Worm (Caenorhabditis elegans) whole organism, L1 larva: ENCODE results near the gene R07G3.7.

Experiments used
- C16A3.4 ChIP-seq: fragments of 150-350 bp; optimal IDR thresholded peaks from 2 replicates; lab custom pipeline; 2014; ENCODE audit warnings: missing biosample characterization, missing genetic modification characterization
- aha-1 ChIP-seq: fragments of 150-350 bp; optimal IDR thresholded peaks from 2 replicates; lab custom pipeline; 2014; ENCODE audit warnings: missing biosample characterization, missing genetic modification characterization
- aly-2 ChIP-seq: fragments of 150-350 bp; optimal IDR thresholded peaks from 2 replicates; lab custom pipeline; 2014; ENCODE audit warnings: missing biosample characterization, missing genetic modification characterization
- ceh-8 ChIP-seq: fragments of 200-800 bp; sonication (Bioruptor generic); optimal IDR thresholded peaks from 2 replicates; lab custom pipeline; 2018; ENCODE audit warnings: mild to moderate bottlenecking, missing genetic modification characterization, moderate library complexity, missing compliant biosample characterization
- ceh-82 ChIP-seq, 3 experiments: fragments of 150-350 bp in 1 of 3; sonication (generic microtip) in 2 of 3; optimal IDR thresholded peaks; 2 replicates each; lab custom pipeline; 2014 to 2017; ENCODE audit warnings: missing biosample characterization in 3 of 3, missing genetic modification characterization in 3 of 3
- ceh-88 ChIP-seq: fragments of 200-800 bp; sonication (Bioruptor generic); IDR thresholded peaks from 2 replicates; pipeline ENCODE4 v1.3.6; 2022; ENCODE audit warnings: missing genetic modification characterization, missing compliant biosample characterization
- ceh-90 ChIP-seq: sonication (generic microtip); optimal IDR thresholded peaks from 2 replicates; lab custom pipeline; 2016; ENCODE audit warnings: missing genetic modification characterization, missing compliant biosample characterization
- dsc-1 ChIP-seq: sonication (generic microtip); optimal IDR thresholded peaks from 2 replicates; lab custom pipeline; 2016; ENCODE audit warnings: mild to moderate bottlenecking, missing genetic modification characterization, missing compliant biosample characterization
- efl-1 ChIP-seq, 4 experiments: fragments of 150-350 bp; optimal IDR thresholded peaks in 3 of 4; peaks in 1 of 4; 1 replicate in 1 of 4; 2 replicates in 3 of 4; lab custom pipeline; 2014; ENCODE audit warnings: missing biosample characterization in 2 of 4, missing genetic modification characterization in 2 of 4, missing genetic modification reagents in 2 of 4
- efl-3 ChIP-seq: fragments of 200-800 bp; sonication (Bioruptor generic); optimal IDR thresholded peaks from 2 replicates; lab custom pipeline; 2018; ENCODE audit warnings: mild to moderate bottlenecking, missing genetic modification characterization, missing compliant biosample characterization
- egl-13 ChIP-seq: sonication (generic microtip); optimal IDR thresholded peaks from 2 replicates; lab custom pipeline; 2016; ENCODE audit warnings: missing genotype, missing genetic modification reagents, missing genetic modification characterization, missing compliant biosample characterization
- egl-27 ChIP-seq, 2 experiments: fragments of 150-350 bp in 1 of 2; sonication (generic microtip); optimal IDR thresholded peaks; 3 replicates each; lab custom pipeline; 2017 to 2018; ENCODE audit warnings: missing biosample characterization in 2 of 2, missing genetic modification characterization in 2 of 2, missing genetic modification reagents in 2 of 2
- elt-2 ChIP-seq: sonication (generic microtip); optimal IDR thresholded peaks from 2 replicates; lab custom pipeline; 2016; ENCODE audit warnings: missing genetic modification characterization, mild to moderate bottlenecking, inconsistent platforms, missing compliant biosample characterization, missing genetic modification reagents
- ets-5 ChIP-seq: fragments of 200-800 bp; sonication (Bioruptor generic); IDR thresholded peaks from 2 replicates; pipeline ENCODE4 v1.3.6; 2022; ENCODE audit warnings: missing genetic modification characterization, missing compliant biosample characterization
- fkh-10 ChIP-seq: sonication (generic microtip); optimal IDR thresholded peaks from 2 replicates; lab custom pipeline; 2017; ENCODE audit warnings: missing biosample characterization, missing genetic modification reagents, missing genetic modification characterization
- fkh-8 ChIP-seq: sonication (generic microtip); optimal IDR thresholded peaks from 2 replicates; lab custom pipeline; 2016; ENCODE audit warnings: mild to moderate bottlenecking, missing genetic modification characterization, missing compliant biosample characterization
- grh-1 ChIP-seq: fragments of 200-800 bp; sonication (Bioruptor generic); IDR thresholded peaks from 2 replicates; pipeline ENCODE4 v1.3.6; 2022; ENCODE audit warnings: missing genetic modification reagents, missing genetic modification characterization, missing compliant biosample characterization
- isw-1 ChIP-seq: fragments of 200-800 bp; sonication (Bioruptor generic); IDR thresholded peaks from 2 replicates; pipeline ENCODE4 v1.3.6; 2022; ENCODE audit warnings: missing genetic modification characterization, missing compliant biosample characterization
- jun-1 ChIP-seq: fragments of 150-350 bp; optimal IDR thresholded peaks from 2 replicates; lab custom pipeline; 2014; ENCODE audit warnings: missing biosample characterization, missing genetic modification reagents, missing genetic modification characterization
- lin-14 ChIP-seq: fragments of 200-800 bp; sonication (Bioruptor generic); optimal IDR thresholded peaks from 2 replicates; lab custom pipeline; 2018; ENCODE audit warnings: mild to moderate bottlenecking, missing genetic modification characterization, moderate library complexity, missing compliant biosample characterization
- lin-35 ChIP-seq, 2 experiments: fragments of 150-350 bp; optimal IDR thresholded peaks; 2 replicates each; lab custom pipeline; 2014; ENCODE audit warnings: missing biosample characterization in 2 of 2, missing genetic modification characterization in 2 of 2, missing genetic modification reagents in 2 of 2
- lin-39 ChIP-seq: fragments of 150-350 bp; optimal IDR thresholded peaks from 2 replicates; lab custom pipeline; 2014; ENCODE audit warnings: missing biosample characterization, missing genetic modification reagents, missing genetic modification characterization
- lsy-2 ChIP-seq, 2 experiments: fragments of 150-350 bp; optimal IDR thresholded peaks; 2 replicates each; lab custom pipeline; 2014; ENCODE audit warnings: missing biosample characterization in 2 of 2, missing genetic modification characterization in 2 of 2
- mdl-1 ChIP-seq, 2 experiments: fragments of 150-350 bp; optimal IDR thresholded peaks; 2 replicates each; lab custom pipeline; 2014 to 2017; ENCODE audit warnings: missing biosample characterization in 2 of 2, missing genetic modification characterization in 2 of 2, inconsistent platforms in 1 of 2
- mef-2 ChIP-seq: fragments of 150-350 bp; optimal IDR thresholded peaks from 2 replicates; lab custom pipeline; 2014; ENCODE audit warnings: missing biosample characterization, missing genetic modification characterization
- mep-1 ChIP-seq: fragments of 150-350 bp; optimal IDR thresholded peaks from 2 replicates; lab custom pipeline; 2014; ENCODE audit warnings: missing biosample characterization, missing genetic modification characterization
- nhr-11 ChIP-seq: fragments of 150-350 bp; optimal IDR thresholded peaks from 2 replicates; lab custom pipeline; 2014; ENCODE audit warnings: missing biosample characterization, missing genetic modification characterization
- nhr-19 ChIP-seq: fragments of 200-800 bp; sonication (Bioruptor generic); conservative IDR thresholded peaks from 2 replicates; pipeline ENCODE4 v1.3.6; 2022; ENCODE audit warnings: missing genetic modification characterization, missing compliant biosample characterization
- nhr-20 ChIP-seq: sonication (generic microtip); optimal IDR thresholded peaks from 2 replicates; lab custom pipeline; 2016; ENCODE audit warnings: mild to moderate bottlenecking, missing genetic modification characterization, missing compliant biosample characterization
- nhr-47 ChIP-seq: sonication (generic microtip); optimal IDR thresholded peaks from 2 replicates; lab custom pipeline; 2016; ENCODE audit warnings: mild to moderate bottlenecking, missing genetic modification characterization, moderate library complexity, missing compliant biosample characterization
- nhr-71 ChIP-seq: sonication (generic microtip); optimal IDR thresholded peaks from 2 replicates; lab custom pipeline; 2016; ENCODE audit warnings: mild to moderate bottlenecking, missing genetic modification characterization, moderate library complexity, missing compliant biosample characterization
- nhr-77 ChIP-seq: fragments of 150-350 bp; optimal IDR thresholded peaks from 2 replicates; lab custom pipeline; 2014; ENCODE audit warnings: missing biosample characterization, missing genetic modification characterization
- rnt-1 ChIP-seq: sonication (generic microtip); optimal IDR thresholded peaks from 2 replicates; lab custom pipeline; 2016; ENCODE audit warnings: mild to moderate bottlenecking, missing genetic modification characterization, moderate library complexity, missing compliant biosample characterization
- snu-23 ChIP-seq: sonication (generic microtip); optimal IDR thresholded peaks from 2 replicates; lab custom pipeline; 2016; ENCODE audit warnings: missing genetic modification characterization, missing compliant biosample characterization
- swsn-7 ChIP-seq: sonication (generic microtip); optimal IDR thresholded peaks from 2 replicates; lab custom pipeline; 2016; ENCODE audit warnings: missing genetic modification characterization, missing compliant biosample characterization
- unc-30 ChIP-seq: sonication (generic microtip); optimal IDR thresholded peaks from 2 replicates; lab custom pipeline; 2017; ENCODE audit warnings: missing biosample characterization, missing genetic modification characterization
- xbp-1 ChIP-seq: sonication (generic microtip); optimal IDR thresholded peaks from 2 replicates; lab custom pipeline; 2016; ENCODE audit warnings: missing genetic modification characterization, missing compliant biosample characterization
- ztf-11 ChIP-seq, 2 experiments: sonication (generic microtip); optimal IDR thresholded peaks; 2 replicates each; lab custom pipeline; 2016 to 2017; ENCODE audit warnings: missing genetic modification characterization in 2 of 2, missing biosample characterization in 1 of 2, missing compliant biosample characterization in 1 of 2

R07G3.7 gene

ce11 chrII:7642016-7642653 lies 28.6 kb upstream of the R07G3.7 start (continued):
- TF ChIP-seq lin-35 (GFP tag; optimal IDR thresholded peaks at IDR 0.05; lab: Kevin White, UChicago), result peak in 1 of 2 experiments; percentile 47
- TF ChIP-seq xbp-1 (tag; lab: Kevin White, UChicago), result peak; percentile 61
- TF ChIP-seq egl-27 (tag; optimal IDR thresholded peaks at IDR 0.05; lab: Kevin White, UChicago), result peak in 1 of 2 experiments; percentile 21
- TF ChIP-seq mdl-1 (tag; optimal IDR thresholded peaks at IDR 0.05; lab: Kevin White, UChicago), result peak in 1 of 2 experiments; percentile 56
- TF ChIP-seq jun-1 (tag; lab: Kevin White, UChicago), result peak; percentile 31
- no peak for TF ChIP-seq aha-1 (tag; lab: Kevin White, UChicago)
- peak; percentile 8 for TF ChIP-seq mef-2
- TF ChIP-seq aly-2, result no peak
- peak; percentile 57 for TF ChIP-seq isw-1 (GFP tag; lab: Robert Waterston, UW)
- no peak; the same call in 1 of the 2 replicates for TF ChIP-seq ceh-88 (GFP tag; lab: Robert Waterston, UW)
- peak; percentile 63 for TF ChIP-seq C16A3.4
- TF ChIP-seq fkh-10, result peak; percentile 93
- peak; percentile 35 for TF ChIP-seq lin-39 (tag; lab: Kevin White, UChicago)
- peak; percentile 16 for TF ChIP-seq ceh-8 (GFP tag; lab: Kevin White, UChicago)
- TF ChIP-seq nhr-19 (GFP tag; lab: Robert Waterston, UW), result peak; percentile 70
- peak; percentile 38 to 42 for TF ChIP-seq efl-1 (optimal IDR thresholded peaks at IDR 0.05; lab: Kevin White, UChicago)
- TF ChIP-seq efl-1 (GFP tag; optimal IDR thresholded peaks at IDR 0.05 in 1 of 2; lab: Kevin White, UChicago), result peak in 1 of 2 experiments; percentile 39
- TF ChIP-seq ztf-11 (tag; optimal IDR thresholded peaks at IDR 0.05; lab: Kevin White, UChicago), result peak in 1 of 2 experiments; percentile 36
- no peak for TF ChIP-seq efl-3 (GFP tag; lab: Kevin White, UChicago)
- peak; percentile 78 for TF ChIP-seq egl-13 (tag; lab: Kevin White, UChicago)

ce11 chrII:7640161-7640841 lies 26.8 kb upstream of the R07G3.7 start:
- TF ChIP-seq unc-30 (tag; lab: Kevin White, UChicago), result no peak
- TF ChIP-seq swsn-7 (tag; lab: Kevin White, UChicago), result peak; percentile 35
- no peak for TF ChIP-seq ceh-90 (tag; lab: Kevin White, UChicago)
- no peak for TF ChIP-seq mdl-1 (tag; optimal IDR thresholded peaks at IDR 0.05; lab: Kevin White, UChicago)
- TF ChIP-seq mep-1 (tag; lab: Kevin White, UChicago), result peak; percentile 18
- TF ChIP-seq nhr-47 (tag; lab: Kevin White, UChicago), result no peak
- peak; percentile 13 for TF ChIP-seq nhr-11 (tag; lab: Kevin White, UChicago)
- TF ChIP-seq lin-14 (GFP tag; lab: Kevin White, UChicago), result peak; percentile 76
- TF ChIP-seq nhr-71 (tag; lab: Kevin White, UChicago), result peak; percentile 78
- peak; percentile 37 for TF ChIP-seq nhr-20 (tag; lab: Kevin White, UChicago)
- TF ChIP-seq dsc-1 (tag; lab: Kevin White, UChicago), result peak; percentile 38
- peak; percentile 39 for TF ChIP-seq fkh-8 (tag; lab: Kevin White, UChicago)
- TF ChIP-seq efl-1 (optimal IDR thresholded peaks at IDR 0.05; lab: Kevin White, UChicago), result peak in 1 of 2 experiments; percentile 18
- peak in 1 of 2 experiments; percentile 84 for TF ChIP-seq efl-1 (GFP tag; optimal IDR thresholded peaks at IDR 0.05 in 1 of 2; lab: Kevin White, UChicago)
- TF ChIP-seq ceh-8 (GFP tag; lab: Kevin White, UChicago), result no peak
- TF ChIP-seq snu-23 (GFP tag; lab: Kevin White, UChicago), result peak; percentile 34
- TF ChIP-seq ceh-82 (tag; optimal IDR thresholded peaks at IDR 0.05; lab: Kevin White, UChicago), result no peak
- TF ChIP-seq lsy-2 (tag; optimal IDR thresholded peaks at IDR 0.05; lab: Kevin White, UChicago), result peak; percentile 24 to 51
- TF ChIP-seq rnt-1 (tag; lab: Kevin White, UChicago), result peak; percentile 79
- TF ChIP-seq ets-5 (GFP tag; lab: Robert Waterston, UW), result no peak

ce11 chrII:7639036-7639435 lies 25.5 kb upstream of the R07G3.7 start:
- TF ChIP-seq grh-1 (GFP tag; lab: Robert Waterston, UW) (no peak), elt-2 (tag; lab: Kevin White, UChicago) (peak; percentile 40), nhr-77 (tag; lab: Kevin White, UChicago) (no peak), fkh-8 (tag; lab: Kevin White, UChicago) (no peak)
